Worm (Caenorhabditis elegans) whole organism, L1 larva: ENCODE data around the gene lin-2.
A peak's percentile ranks its signal among the peaks of the same experiment; 100 is the strongest.

ENCODE experiments used
- C34B4.2 ChIP-seq: sonication (generic microtip); optimal IDR thresholded peaks from 2 replicates; lab custom pipeline; 2017; ENCODE audit warnings: mild to moderate bottlenecking, missing genetic modification characterization, missing compliant biosample characterization
- F16B12.6 ChIP-seq: fragments of 150-350 bp; optimal IDR thresholded peaks from 2 replicates; lab custom pipeline; 2014; ENCODE audit warnings: missing biosample characterization, missing genetic modification characterization
- Y116A8C.19 ChIP-seq: sonication (generic microtip); optimal IDR thresholded peaks from 2 replicates; lab custom pipeline; 2016; ENCODE audit warnings: missing compliant biosample characterization, missing genetic modification characterization, borderline replicate concordance
- aha-1 ChIP-seq: fragments of 150-350 bp; optimal IDR thresholded peaks from 2 replicates; lab custom pipeline; 2014; ENCODE audit warnings: missing biosample characterization, missing genetic modification characterization
- alr-1 ChIP-seq: fragments of 200-800 bp; sonication (Bioruptor generic); optimal IDR thresholded peaks from 2 replicates; lab custom pipeline; 2018; ENCODE audit warnings: borderline replicate concordance, mild to moderate bottlenecking, missing genetic modification characterization, missing compliant biosample characterization
- ceh-63 ChIP-seq: fragments of 200-800 bp; sonication (Bioruptor generic); optimal IDR thresholded peaks from 2 replicates; lab custom pipeline; 2018; ENCODE audit warnings: mild to moderate bottlenecking, missing genetic modification characterization, missing compliant biosample characterization
- ceh-8 ChIP-seq: fragments of 200-800 bp; sonication (Bioruptor generic); optimal IDR thresholded peaks from 2 replicates; lab custom pipeline; 2018; ENCODE audit warnings: mild to moderate bottlenecking, missing genetic modification characterization, moderate library complexity, missing compliant biosample characterization
- ceh-82 ChIP-seq, 3 experiments: fragments of 150-350 bp in 1 of 3; sonication (generic microtip) in 2 of 3; optimal IDR thresholded peaks; 2 replicates each; lab custom pipeline; 2014 to 2017; ENCODE audit warnings: missing biosample characterization in 3 of 3, missing genetic modification characterization in 3 of 3
- ceh-90 ChIP-seq: sonication (generic microtip); optimal IDR thresholded peaks from 2 replicates; lab custom pipeline; 2016; ENCODE audit warnings: missing genetic modification characterization, missing compliant biosample characterization
- dsc-1 ChIP-seq: sonication (generic microtip); optimal IDR thresholded peaks from 2 replicates; lab custom pipeline; 2016; ENCODE audit warnings: mild to moderate bottlenecking, missing genetic modification characterization, missing compliant biosample characterization
- efl-1 ChIP-seq, 4 experiments: fragments of 150-350 bp; optimal IDR thresholded peaks in 3 of 4; peaks in 1 of 4; 1 replicate in 1 of 4; 2 replicates in 3 of 4; lab custom pipeline; 2014; ENCODE audit warnings: missing biosample characterization in 2 of 4, missing genetic modification characterization in 2 of 4, missing genetic modification reagents in 2 of 4
- efl-3 ChIP-seq: fragments of 200-800 bp; sonication (Bioruptor generic); optimal IDR thresholded peaks from 2 replicates; lab custom pipeline; 2018; ENCODE audit warnings: mild to moderate bottlenecking, missing genetic modification characterization, missing compliant biosample characterization
- egl-13 ChIP-seq: sonication (generic microtip); optimal IDR thresholded peaks from 2 replicates; lab custom pipeline; 2016; ENCODE audit warnings: missing genotype, missing genetic modification reagents, missing genetic modification characterization, missing compliant biosample characterization
- egl-27 ChIP-seq, 2 experiments: fragments of 150-350 bp in 1 of 2; sonication (generic microtip); optimal IDR thresholded peaks; 3 replicates each; lab custom pipeline; 2017 to 2018; ENCODE audit warnings: missing biosample characterization in 2 of 2, missing genetic modification characterization in 2 of 2, missing genetic modification reagents in 2 of 2
- fkh-4 ChIP-seq: sonication (generic microtip); optimal IDR thresholded peaks from 2 replicates; lab custom pipeline; 2016; ENCODE audit warnings: missing compliant biosample characterization, missing genetic modification characterization, borderline replicate concordance
- fkh-8 ChIP-seq: sonication (generic microtip); optimal IDR thresholded peaks from 2 replicates; lab custom pipeline; 2016; ENCODE audit warnings: mild to moderate bottlenecking, missing genetic modification characterization, missing compliant biosample characterization
- hpl-2 ChIP-seq: fragments of 150-350 bp; optimal IDR thresholded peaks from 2 replicates; lab custom pipeline; 2014; ENCODE audit warnings: missing biosample characterization, missing genetic modification reagents, missing genetic modification characterization
- isw-1 ChIP-seq: fragments of 200-800 bp; sonication (Bioruptor generic); IDR thresholded peaks from 2 replicates; pipeline ENCODE4 v1.3.6; 2022; ENCODE audit warnings: missing genetic modification characterization, missing compliant biosample characterization
- jun-1 ChIP-seq: fragments of 150-350 bp; optimal IDR thresholded peaks from 2 replicates; lab custom pipeline; 2014; ENCODE audit warnings: missing biosample characterization, missing genetic modification reagents, missing genetic modification characterization
- lin-15B ChIP-seq: fragments of 150-350 bp; sonication (generic microtip); optimal IDR thresholded peaks from 3 replicates; lab custom pipeline; 2014; ENCODE audit warnings: missing biosample characterization, missing genetic modification characterization
- lin-35 ChIP-seq, 2 experiments: fragments of 150-350 bp; optimal IDR thresholded peaks; 2 replicates each; lab custom pipeline; 2014; ENCODE audit warnings: missing biosample characterization in 2 of 2, missing genetic modification characterization in 2 of 2, missing genetic modification reagents in 2 of 2
- lin-39 ChIP-seq: fragments of 150-350 bp; optimal IDR thresholded peaks from 2 replicates; lab custom pipeline; 2014; ENCODE audit warnings: missing biosample characterization, missing genetic modification reagents, missing genetic modification characterization
- mab-9 ChIP-seq: fragments of 200-800 bp; sonication (Bioruptor generic); IDR thresholded peaks from 2 replicates; pipeline ENCODE4 v1.3.6; 2022; ENCODE audit warnings: missing genetic modification reagents, missing genetic modification characterization, missing compliant biosample characterization
- mdl-1 ChIP-seq, 2 experiments: fragments of 150-350 bp; optimal IDR thresholded peaks; 2 replicates each; lab custom pipeline; 2014 to 2017; ENCODE audit warnings: missing biosample characterization in 2 of 2, missing genetic modification characterization in 2 of 2, inconsistent platforms in 1 of 2
- mef-2 ChIP-seq: fragments of 150-350 bp; optimal IDR thresholded peaks from 2 replicates; lab custom pipeline; 2014; ENCODE audit warnings: missing biosample characterization, missing genetic modification characterization
- mep-1 ChIP-seq: fragments of 150-350 bp; optimal IDR thresholded peaks from 2 replicates; lab custom pipeline; 2014; ENCODE audit warnings: missing biosample characterization, missing genetic modification characterization
- nhr-11 ChIP-seq: fragments of 150-350 bp; optimal IDR thresholded peaks from 2 replicates; lab custom pipeline; 2014; ENCODE audit warnings: missing biosample characterization, missing genetic modification characterization
- nhr-19 ChIP-seq: fragments of 200-800 bp; sonication (Bioruptor generic); conservative IDR thresholded peaks from 2 replicates; pipeline ENCODE4 v1.3.6; 2022; ENCODE audit warnings: missing genetic modification characterization, missing compliant biosample characterization
- nhr-20 ChIP-seq: sonication (generic microtip); optimal IDR thresholded peaks from 2 replicates; lab custom pipeline; 2016; ENCODE audit warnings: mild to moderate bottlenecking, missing genetic modification characterization, missing compliant biosample characterization
- nhr-237 ChIP-seq: fragments of 150-350 bp; optimal IDR thresholded peaks from 2 replicates; lab custom pipeline; 2014; ENCODE audit warnings: missing biosample characterization, missing genetic modification characterization
- nhr-28 ChIP-seq: fragments of 150-350 bp; optimal IDR thresholded peaks from 2 replicates; lab custom pipeline; 2014; ENCODE audit warnings: missing biosample characterization, missing genetic modification characterization
- nhr-47 ChIP-seq: sonication (generic microtip); optimal IDR thresholded peaks from 2 replicates; lab custom pipeline; 2016; ENCODE audit warnings: mild to moderate bottlenecking, missing genetic modification characterization, moderate library complexity, missing compliant biosample characterization
- nhr-71 ChIP-seq: sonication (generic microtip); optimal IDR thresholded peaks from 2 replicates; lab custom pipeline; 2016; ENCODE audit warnings: mild to moderate bottlenecking, missing genetic modification characterization, moderate library complexity, missing compliant biosample characterization
- nhr-76 ChIP-seq: sonication (generic microtip); optimal IDR thresholded peaks from 2 replicates; lab custom pipeline; 2017; ENCODE audit warnings: missing biosample characterization, missing genetic modification characterization
- nhr-84 ChIP-seq: sonication (generic microtip); optimal IDR thresholded peaks from 2 replicates; lab custom pipeline; 2017; ENCODE audit warnings: missing biosample characterization, missing genetic modification characterization
- nhr-90 ChIP-seq: sonication (generic microtip); optimal IDR thresholded peaks from 2 replicates; lab custom pipeline; 2016; ENCODE audit warnings: mild to moderate bottlenecking, missing genetic modification characterization, missing compliant biosample characterization; ENCODE audit not compliant: poor library complexity
- pag-3 ChIP-seq: sonication (generic microtip); optimal IDR thresholded peaks from 2 replicates; lab custom pipeline; 2017; ENCODE audit warnings: missing genetic modification characterization, mild to moderate bottlenecking, missing compliant biosample characterization, antibody characterized with exemption, borderline replicate concordance; ENCODE audit not compliant: insufficient read depth
- pqm-1 ChIP-seq: sonication (generic microtip); optimal IDR thresholded peaks from 3 replicates; lab custom pipeline; 2017; ENCODE audit warnings: missing biosample characterization, missing genetic modification characterization
- skn-1 ChIP-seq: fragments of 150-350 bp; optimal IDR thresholded peaks from 2 replicates; lab custom pipeline; 2014; ENCODE audit warnings: missing biosample characterization, missing genetic modification characterization
- snpc-4 ChIP-seq: fragments of 150-350 bp; optimal IDR thresholded peaks from 2 replicates; lab custom pipeline; 2014; ENCODE audit warnings: missing biosample characterization, missing genetic modification characterization
- sup-37 ChIP-seq: fragments of 200-800 bp; sonication (Bioruptor generic); optimal IDR thresholded peaks from 2 replicates; lab custom pipeline; 2018; ENCODE audit warnings: mild to moderate bottlenecking, missing genetic modification characterization, missing compliant biosample characterization
- swsn-7 ChIP-seq: sonication (generic microtip); optimal IDR thresholded peaks from 2 replicates; lab custom pipeline; 2016; ENCODE audit warnings: missing genetic modification characterization, missing compliant biosample characterization
- tbx-2 ChIP-seq: sonication (generic microtip); optimal IDR thresholded peaks from 2 replicates; lab custom pipeline; 2016; ENCODE audit warnings: missing genetic modification characterization, missing compliant biosample characterization
- tlp-1 ChIP-seq: fragments of 150-350 bp; optimal IDR thresholded peaks from 2 replicates; lab custom pipeline; 2014; ENCODE audit warnings: missing biosample characterization, missing genetic modification characterization
- unc-130 ChIP-seq: fragments of 150-350 bp; optimal IDR thresholded peaks from 2 replicates; lab custom pipeline; 2017; ENCODE audit warnings: missing biosample characterization, missing genetic modification characterization, inconsistent platforms
- unc-30 ChIP-seq: sonication (generic microtip); optimal IDR thresholded peaks from 2 replicates; lab custom pipeline; 2017; ENCODE audit warnings: missing biosample characterization, missing genetic modification characterization
- unc-98 ChIP-seq: fragments of 200-800 bp; sonication (Bioruptor generic); IDR thresholded peaks from 2 replicates; pipeline ENCODE4 v1.3.6; 2022; ENCODE audit warnings: missing genetic modification characterization, missing compliant biosample characterization
- vab-15 ChIP-seq: sonication (generic microtip); optimal IDR thresholded peaks from 2 replicates; lab custom pipeline; 2017; ENCODE audit warnings: missing genotype, mild to moderate bottlenecking, missing genetic modification characterization, missing compliant biosample characterization
- xbp-1 ChIP-seq: sonication (generic microtip); optimal IDR thresholded peaks from 2 replicates; lab custom pipeline; 2016; ENCODE audit warnings: missing genetic modification characterization, missing compliant biosample characterization
- zip-4 ChIP-seq: fragments of 200-800 bp; sonication (Bioruptor generic); optimal IDR thresholded peaks from 2 replicates; lab custom pipeline; 2018; ENCODE audit warnings: mild to moderate bottlenecking, missing genetic modification characterization, moderate library complexity, missing compliant biosample characterization
- ztf-11 ChIP-seq, 2 experiments: sonication (generic microtip); optimal IDR thresholded peaks; 2 replicates each; lab custom pipeline; 2016 to 2017; ENCODE audit warnings: missing genetic modification characterization in 2 of 2, missing biosample characterization in 1 of 2, missing compliant biosample characterization in 1 of 2

lin-2 gene

ce11 chrX:12393786-12394308 is 20.0 kb downstream of the lin-2 start, which contains the start of gene F17E5.2:
TSS of gene F17E5.2 (plus strand) at chrX:12394258.
- TF ChIP-seq dsc-1 (tag; lab: Kevin White, UChicago) (peak; percentile 97), Y116A8C.19 (tag; lab: Kevin White, UChicago) (peak; percentile 9), nhr-90 (tag; lab: Kevin White, UChicago) (peak; percentile 91), mef-2 (tag; lab: Kevin White, UChicago) (peak; percentile 90), mep-1 (tag; lab: Kevin White, UChicago) (peak; percentile 99), tlp-1 (tag; lab: Kevin White, UChicago) (no peak), nhr-71 (tag; lab: Kevin White, UChicago) (peak; percentile 97), lin-15B (tag; lab: Kevin White, UChicago) (peak; percentile 46), mab-9 (peak; percentile 65; the same call in 1 of the 2 replicates), pag-3 (tag; lab: Kevin White, UChicago) (no peak), alr-1 (tag; lab: Kevin White, UChicago) (no peak), snpc-4 (tag; lab: Kevin White, UChicago) (peak; percentile 85), fkh-4 (tag; lab: Kevin White, UChicago) (no peak), nhr-19 (peak; percentile 95), xbp-1 (peak; percentile 93), efl-3 (no peak), nhr-76 (tag; lab: Kevin White, UChicago) (no peak), ceh-8 (GFP tag; lab: Kevin White, UChicago) (peak; percentile 46), vab-15 (tag; lab: Kevin White, UChicago) (peak; percentile 78), hpl-2 (GFP tag; lab: Kevin White, UChicago) (peak; percentile 76), aha-1 (tag; lab: Kevin White, UChicago) (peak; percentile 72), swsn-7 (tag; lab: Kevin White, UChicago) (peak; percentile 95), egl-27 (tag; optimal IDR thresholded peaks at IDR 0.05; lab: Kevin White, UChicago) (peak in 1 of 2 experiments; percentile 65), fkh-8 (tag; lab: Kevin White, UChicago) (peak; percentile 93), skn-1 (tag; lab: Kevin White, UChicago) (peak; percentile 91), unc-130 (tag; lab: Kevin White, UChicago) (peak; percentile 93), ceh-82 (tag; optimal IDR thresholded peaks at IDR 0.05; lab: Kevin White, UChicago) (peak; percentile 86 to 94 (median 92)), zip-4 (peak; percentile 79), unc-30 (tag; lab: Kevin White, UChicago) (no peak), mdl-1 (tag; optimal IDR thresholded peaks at IDR 0.05; lab: Kevin White, UChicago) (peak in 1 of 2 experiments; percentile 94), efl-1 (optimal IDR thresholded peaks at IDR 0.05; lab: Kevin White, UChicago) (peak; percentile 82 to 83), efl-1 (GFP tag; optimal IDR thresholded peaks at IDR 0.05 in 1 of 2; lab: Kevin White, UChicago) (peak; percentile 70 to 97), nhr-11 (tag; lab: Kevin White, UChicago) (peak; percentile 73), egl-13 (tag; lab: Kevin White, UChicago) (peak; percentile 91), jun-1 (tag; lab: Kevin White, UChicago) (peak; percentile 93), nhr-47 (tag; lab: Kevin White, UChicago) (peak; percentile 95), pqm-1 (tag; lab: Kevin White, UChicago) (no peak), ceh-90 (tag; lab: Kevin White, UChicago) (no peak), F16B12.6 (tag; lab: Kevin White, UChicago) (peak; percentile 59), isw-1 (peak; percentile 80), tbx-2 (peak; percentile 94), nhr-237 (tag; lab: Kevin White, UChicago) (peak; percentile 87), lin-35 (GFP tag; optimal IDR thresholded peaks at IDR 0.05; lab: Kevin White, UChicago) (peak; percentile 84 to 92), unc-98 (GFP tag; lab: Robert Waterston, UW) (no peak), nhr-20 (peak; percentile 97), nhr-84 (no peak), ceh-63 (GFP tag; lab: Kevin White, UChicago) (no peak), nhr-28 (no peak), C34B4.2 (tag; lab: Kevin White, UChicago) (no peak), sup-37 (GFP tag; lab: Kevin White, UChicago) (peak; percentile 85), ztf-11 (tag; optimal IDR thresholded peaks at IDR 0.05; lab: Kevin White, UChicago) (peak in 1 of 2 experiments; percentile 85), lin-39 (peak; percentile 83)
